Worm (Caenorhabditis elegans) whole organism, L1 larva: ENCODE data around the gene F26H11.4.

ENCODE experiments used
- ceh-82 ChIP-seq, 3 experiments: fragments of 150-350 bp in 1 of 3; sonication (generic microtip) in 2 of 3; optimal IDR thresholded peaks; 2 replicates each; lab custom pipeline; 2014 to 2017; ENCODE audit warnings: missing biosample characterization in 3 of 3, missing genetic modification characterization in 3 of 3
- fkh-4 ChIP-seq: sonication (generic microtip); optimal IDR thresholded peaks from 2 replicates; lab custom pipeline; 2016; ENCODE audit warnings: missing compliant biosample characterization, missing genetic modification characterization, borderline replicate concordance
- fkh-8 ChIP-seq: sonication (generic microtip); optimal IDR thresholded peaks from 2 replicates; lab custom pipeline; 2016; ENCODE audit warnings: mild to moderate bottlenecking, missing genetic modification characterization, missing compliant biosample characterization
- jun-1 ChIP-seq: fragments of 150-350 bp; optimal IDR thresholded peaks from 2 replicates; lab custom pipeline; 2014; ENCODE audit warnings: missing biosample characterization, missing genetic modification reagents, missing genetic modification characterization
- lin-13 ChIP-seq: fragments of 150-350 bp; optimal IDR thresholded peaks from 2 replicates; lab custom pipeline; 2014; ENCODE audit warnings: missing biosample characterization, missing genetic modification reagents, missing genetic modification characterization
- lin-15B ChIP-seq: fragments of 150-350 bp; sonication (generic microtip); optimal IDR thresholded peaks from 3 replicates; lab custom pipeline; 2014; ENCODE audit warnings: missing biosample characterization, missing genetic modification characterization
- lin-39 ChIP-seq: fragments of 150-350 bp; optimal IDR thresholded peaks from 2 replicates; lab custom pipeline; 2014; ENCODE audit warnings: missing biosample characterization, missing genetic modification reagents, missing genetic modification characterization
- mdl-1 ChIP-seq, 2 experiments: fragments of 150-350 bp; optimal IDR thresholded peaks; 2 replicates each; lab custom pipeline; 2014 to 2017; ENCODE audit warnings: missing biosample characterization in 2 of 2, missing genetic modification characterization in 2 of 2, inconsistent platforms in 1 of 2
- zip-4 ChIP-seq: fragments of 200-800 bp; sonication (Bioruptor generic); optimal IDR thresholded peaks from 2 replicates; lab custom pipeline; 2018; ENCODE audit warnings: mild to moderate bottlenecking, missing genetic modification characterization, moderate library complexity, missing compliant biosample characterization

- TF ChIP-seq fkh-8 (tag; lab: Kevin White, UChicago), result no peak
- no peak for TF ChIP-seq lin-15B
- no peak for TF ChIP-seq zip-4 (GFP tag; lab: Kevin White, UChicago)
- no peak for TF ChIP-seq ceh-82 (tag; optimal IDR thresholded peaks at IDR 0.05; lab: Kevin White, UChicago)
- TF ChIP-seq fkh-4 (tag; lab: Kevin White, UChicago), result no peak
- TF ChIP-seq lin-13, result no peak
- TF ChIP-seq jun-1 (tag; lab: Kevin White, UChicago), result no peak
- TF ChIP-seq mdl-1 (tag; optimal IDR thresholded peaks at IDR 0.05; lab: Kevin White, UChicago), result no peak
- TF ChIP-seq lin-39, result no peak
Observed at ce11 chrII:14401098-14401497, 7.3 kb upstream of the F26H11.4 start.
